Fruit fly (Drosophila melanogaster) whole organism: ENCODE data around the gene CycT.

ENCODE experiments used
- EcR ChIP-seq, 2 experiments: fragments of >200 bp; optimal IDR thresholded peaks; 2 replicates each; lab custom pipeline; 2017; ENCODE audit warnings: missing biosample characterization in 2 of 2, missing genetic modification characterization in 2 of 2, missing genetic modification reagents in 2 of 2
- psq ChIP-seq: fragments of >200 bp; optimal IDR thresholded peaks from 2 replicates; lab custom pipeline; 2017

DNA sequence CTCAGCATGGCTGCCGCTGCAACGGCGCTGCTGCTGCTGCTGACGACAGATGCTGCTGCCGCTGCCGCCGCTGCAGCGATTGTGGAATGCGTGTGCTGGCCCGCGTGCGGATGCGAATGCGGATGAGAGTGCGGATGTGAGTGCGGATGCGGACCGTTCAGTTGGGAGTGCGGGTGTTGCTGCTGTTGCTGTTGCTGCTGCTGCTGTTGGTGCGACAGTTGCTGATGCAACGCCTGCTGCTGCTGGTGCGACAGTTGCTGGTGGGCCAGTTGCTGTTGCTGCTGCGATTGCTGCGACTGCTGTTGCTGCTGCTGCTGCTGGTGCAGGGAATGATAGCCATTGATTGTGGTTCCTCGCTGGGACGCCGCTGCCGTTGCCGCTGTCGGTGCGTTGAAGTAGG, 4.7 kb upstream of the CycT start:
- TF ChIP-seq psq (lab: Kevin White, UChicago) (no peak), EcR (GFP tag; optimal IDR thresholded peaks at IDR 0.05; lab: Kevin White, UChicago) (no peak)
